Worm (Caenorhabditis elegans) whole organism, late embryonic: Measurements from ENCODE around the gene wdfy-2.

Source experiments
- ama-1 ChIP-seq: fragments of 150-350 bp; optimal IDR thresholded peaks from 2 replicates; lab custom pipeline; 2014
- dmd-4 ChIP-seq: sonication (generic microtip); optimal IDR thresholded peaks from 2 replicates; lab custom pipeline; 2016; ENCODE audit warnings: borderline replicate concordance, missing genetic modification characterization, missing compliant biosample characterization
- fax-1 ChIP-seq: sonication (generic microtip); optimal IDR thresholded peaks from 2 replicates; lab custom pipeline; 2016; ENCODE audit warnings: missing genotype, missing genetic modification characterization, missing compliant biosample characterization
- mec-3 ChIP-seq: sonication (generic microtip); optimal IDR thresholded peaks from 2 replicates; lab custom pipeline; 2016; ENCODE audit warnings: borderline replicate concordance, missing genetic modification characterization, missing compliant biosample characterization
- nhr-11 ChIP-seq: fragments of 150-350 bp; optimal IDR thresholded peaks from 2 replicates; lab custom pipeline; 2014; ENCODE audit warnings: missing biosample characterization, missing genetic modification characterization
- sdc-2 ChIP-seq: sonication (generic microtip); optimal IDR thresholded peaks from 2 replicates; lab custom pipeline; 2016; ENCODE audit warnings: missing genotype, missing genetic modification characterization, missing compliant biosample characterization

ce11 chrII:9299679-9300078 lies 20.0 kb upstream of the wdfy-2 start:
- TF ChIP-seq ama-1 (lab: Kevin White, UChicago), result no peak
- TF ChIP-seq sdc-2, result no peak
- no peak for TF ChIP-seq nhr-11 (tag; lab: Kevin White, UChicago)
- no peak for TF ChIP-seq fax-1
- no peak for TF ChIP-seq dmd-4 (tag; lab: Kevin White, UChicago)
- TF ChIP-seq mec-3, result no peak
